Worm (Caenorhabditis elegans) whole organism, mixed stage, embryonic: ENCODE results near the gene srz-12.
"Not testable (repeated sequence)": the region's sequence is repeated elsewhere in the genome, so short reads cannot be mapped to it uniquely, and the experiment has no call there.

Experiments
- cnd-1 ChIP-seq: fragments of 200-800 bp; sonication (Bioruptor generic); optimal IDR thresholded peaks from 2 replicates; lab custom pipeline; 2018; ENCODE audit warnings: mild to moderate bottlenecking, missing genetic modification characterization, missing compliant biosample characterization
- lin-32 ChIP-seq: fragments of 200-800 bp; sonication (Bioruptor generic); optimal IDR thresholded peaks from 2 replicates; lab custom pipeline; 2018; ENCODE audit warnings: mild to moderate bottlenecking, missing genetic modification characterization, missing compliant biosample characterization
- nhr-28 ChIP-seq: fragments of 150-350 bp; optimal IDR thresholded peaks from 2 replicates; lab custom pipeline; 2014; ENCODE audit warnings: missing biosample characterization, missing genetic modification characterization

srz-12 gene

ce11 chrV:15811982-15812381 lies 50.5 kb downstream of the srz-12 start, which contains the start of gene nhr-282:
Gene nhr-282, plus strand, starts transcription at chrV:15812282.
- not testable (repeated sequence) for TF ChIP-seq lin-32 (GFP tag; lab: Kevin White, UChicago); cnd-1 (tag; lab: Kevin White, UChicago); nhr-28 (tag; lab: Kevin White, UChicago)
